Fruit fly (Drosophila melanogaster): Measurements from ENCODE around the gene D19A.

The D19A gene

DNA sequence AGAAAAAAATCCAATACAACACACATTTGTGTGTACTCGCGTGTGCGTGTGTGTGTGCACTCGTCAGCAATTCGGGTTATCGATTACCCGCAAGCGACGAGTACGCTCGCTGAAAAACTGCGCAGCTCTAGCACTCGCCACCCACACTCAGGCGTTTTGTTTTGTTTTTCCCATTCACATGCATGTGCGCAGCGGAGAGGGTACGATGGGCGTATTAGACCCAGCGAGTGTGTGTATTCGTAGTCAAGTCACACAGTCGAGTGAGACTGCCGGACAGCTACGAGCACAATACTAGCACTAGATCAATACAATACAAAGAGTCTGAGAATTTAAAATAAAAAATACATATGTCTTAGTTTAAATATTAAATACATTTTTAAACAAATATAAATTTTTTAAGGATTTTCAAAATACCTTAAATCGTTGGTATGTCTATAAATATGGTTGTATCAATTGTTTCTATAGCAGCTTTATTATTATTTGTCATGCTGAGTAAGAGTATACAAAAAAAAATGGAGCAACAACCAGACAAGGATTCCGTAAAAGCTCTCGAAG is 4.0 kb downstream of the D19A start, which contains the start of the genes D19B and CG43293 (continued):
- TF ChIP-seq insv (GFP tag; optimal IDR thresholded peaks at IDR 0.05): peak in 1 of 2 experiments; percentile 69
- peak; percentile 86 for TF ChIP-seq CG9727 (GFP tag; optimal IDR thresholded peaks at IDR 0.05)
- TF ChIP-seq Sry-δ (GFP tag; optimal IDR thresholded peaks at IDR 0.05): peak; percentile 90
- peak; percentile 62 for TF ChIP-seq Deaf1 (tag; optimal IDR thresholded peaks at IDR 0.05)
- TF ChIP-seq abd-A (tag; optimal IDR thresholded peaks at IDR 0.05): no peak
- peak; percentile 38 for TF ChIP-seq CG33557 (GFP tag; optimal IDR thresholded peaks at IDR 0.05)
- no peak for TF ChIP-seq CG7745 (tag; optimal IDR thresholded peaks at IDR 0.05)
- peak; percentile 74 for TF ChIP-seq Ets97D (GFP tag; optimal IDR thresholded peaks at IDR 0.05)
- peak; percentile 77 for TF ChIP-seq CG8478 (optimal IDR thresholded peaks at IDR 0.05)
- TF ChIP-seq CG14014 (GFP tag; IDR thresholded peaks at IDR 0.05): peak; percentile 92
- TF ChIP-seq B-H1 (GFP tag; IDR thresholded peaks at IDR 0.05): peak; percentile 89
- TF ChIP-seq CG1529 (GFP tag; optimal IDR thresholded peaks at IDR 0.05): peak; percentile 72
- TF ChIP-seq al (GFP tag; IDR thresholded peaks at IDR 0.05): peak; percentile 83
- peak; percentile 93 for TF ChIP-seq vvl (GFP tag; IDR thresholded peaks at IDR 0.05)
- TF ChIP-seq Pdp1 (GFP tag; optimal IDR thresholded peaks at IDR 0.05): peak; percentile 82 to 87
- TF ChIP-seq CG17912 (GFP tag; optimal IDR thresholded peaks at IDR 0.05): peak; percentile 47
- TF ChIP-seq tin (GFP tag; optimal IDR thresholded peaks at IDR 0.05): peak; percentile 92
- TF ChIP-seq CG8359 (GFP tag; optimal IDR thresholded peaks at IDR 0.05; ENCODE audit: borderline replicate concordance): peak; percentile 25
- peak; percentile 79 for TF ChIP-seq CG1792 (GFP tag; optimal IDR thresholded peaks at IDR 0.05)
- TF ChIP-seq CG6272 (GFP tag; IDR thresholded peaks at IDR 0.05): peak; percentile 81
- TF ChIP-seq twi (tag; optimal IDR thresholded peaks at IDR 0.05): peak; percentile 70
- no peak for TF ChIP-seq Dfd (GFP tag; optimal IDR thresholded peaks at IDR 0.05)
- TF ChIP-seq CG31365 (tag; optimal IDR thresholded peaks at IDR 0.05): peak; percentile 58
- TF ChIP-seq NK7.1 (GFP tag; optimal IDR thresholded peaks at IDR 0.05): peak; percentile 73
- TF ChIP-seq mam (GFP tag; optimal IDR thresholded peaks at IDR 0.05): peak; percentile 94
- TF ChIP-seq run (tag; optimal IDR thresholded peaks at IDR 0.05): no peak
- peak; percentile 25 for TF ChIP-seq zf30C (GFP tag; optimal IDR thresholded peaks at IDR 0.05)
- peak; percentile 45 for TF ChIP-seq NC2α (GFP tag; optimal IDR thresholded peaks at IDR 0.05)
- TF ChIP-seq CG12659 (GFP tag; optimal IDR thresholded peaks at IDR 0.05): peak; percentile 95
- TF ChIP-seq Oli (tag; optimal IDR thresholded peaks at IDR 0.05): peak; percentile 83
- TF ChIP-seq cato (GFP tag; optimal IDR thresholded peaks at IDR 0.05; ENCODE audit: borderline replicate concordance): peak; percentile 80
- peak; percentile 28 for TF ChIP-seq ac (GFP tag; optimal IDR thresholded peaks at IDR 0.05)
- 0 out of 3 replicates have a peak, but pooled peaks have one; percentile 24 for TF ChIP-seq jigr1 (GFP tag; IDR thresholded peaks at IDR 0.05)
- TF ChIP-seq CG11504 (tag; optimal IDR thresholded peaks at IDR 0.05): peak; percentile 87
- TF ChIP-seq tap (tag; optimal IDR thresholded peaks at IDR 0.05): peak; percentile 75
- TF ChIP-seq Ada2b (GFP tag; IDR thresholded peaks at IDR 0.05): peak; percentile 90
- peak; percentile 74 for TF ChIP-seq CG14710 (tag; optimal IDR thresholded peaks at IDR 0.05)
- peak; percentile 84 for TF ChIP-seq Sry-β (GFP tag; optimal IDR thresholded peaks at IDR 0.05)
- TF ChIP-seq jing (GFP tag; optimal IDR thresholded peaks at IDR 0.05): no peak
- peak; percentile 82 for TF ChIP-seq MTF-1 (GFP tag; optimal IDR thresholded peaks at IDR 0.05; ENCODE audit: borderline replicate concordance)
- TF ChIP-seq CG3995 (GFP tag; optimal IDR thresholded peaks at IDR 0.05): peak; percentile 33
- peak; percentile 84 for TF ChIP-seq esg (GFP tag; conservative IDR thresholded peaks at IDR 0.05)
- TF ChIP-seq CG15479 (GFP tag; optimal IDR thresholded peaks at IDR 0.05): peak; percentile 31
- peak; percentile 58 for TF ChIP-seq CG17186 (GFP tag; optimal IDR thresholded peaks at IDR 0.05)
- TF ChIP-seq CG10959 (GFP tag; IDR thresholded peaks at IDR 0.05): peak; percentile 81
- TF ChIP-seq Jarid2 (GFP tag; optimal IDR thresholded peaks at IDR 0.05): peak; percentile 70
- TF ChIP-seq CG17829 (tag; optimal IDR thresholded peaks at IDR 0.05): peak; percentile 89
- TF ChIP-seq CG9609 (GFP tag; optimal IDR thresholded peaks at IDR 0.05): peak; percentile 87
- TF ChIP-seq dysf (GFP tag; IDR thresholded peaks at IDR 0.05): peak; percentile 91
- peak; percentile 64 for TF ChIP-seq sens-2 (GFP tag; IDR thresholded peaks at IDR 0.05)
